Worm (Caenorhabditis elegans): Measurements from ENCODE around the gene flp-32.

DNA sequence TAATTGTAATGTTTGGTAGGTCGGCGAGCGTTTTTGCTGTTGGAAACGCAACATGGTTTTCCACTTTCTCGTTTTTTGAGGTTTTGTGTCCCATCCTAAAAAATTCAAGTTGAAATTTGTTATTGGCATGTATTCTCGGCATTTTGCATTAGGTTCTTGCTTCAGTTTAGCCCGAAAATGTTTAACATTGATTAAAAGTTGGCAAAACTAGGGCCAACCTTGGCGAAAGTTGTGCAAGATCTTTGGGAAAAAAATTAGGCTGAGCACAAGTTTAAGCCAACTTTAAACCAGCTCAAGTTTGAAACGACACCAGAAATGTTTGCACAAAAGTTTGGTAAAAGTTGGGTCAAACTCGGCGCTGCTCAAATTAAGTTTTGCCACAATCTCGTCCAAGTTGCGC is 43.7 kb downstream of the flp-32 start, which contains the start of gene exc-1:
- no peak for TF ChIP-seq pha-4 (tag; optimal IDR thresholded peaks at IDR 0.05)
- no peak for TF ChIP-seq ama-1 (optimal IDR thresholded peaks at IDR 0.05)
- no peak for TF ChIP-seq pag-3 (tag; optimal IDR thresholded peaks at IDR 0.05; ENCODE audit: borderline replicate concordance)
- TF ChIP-seq K02D7.2 (tag; optimal IDR thresholded peaks at IDR 0.05) = no peak
- no peak for TF ChIP-seq pqm-1 (tag; optimal IDR thresholded peaks at IDR 0.05)
- no peak for TF ChIP-seq nfya-1 (tag; optimal IDR thresholded peaks at IDR 0.05)
- TF ChIP-seq che-1 (tag; optimal IDR thresholded peaks at IDR 0.05) = no peak
- no peak for TF ChIP-seq ceh-18 (tag; optimal IDR thresholded peaks at IDR 0.05)
- no peak for TF ChIP-seq fkh-10 (GFP tag; optimal IDR thresholded peaks at IDR 0.05)
- TF ChIP-seq gmeb-2 (tag; optimal IDR thresholded peaks at IDR 0.05) = no peak
- no peak for TF ChIP-seq pat-9 (tag; optimal IDR thresholded peaks at IDR 0.05)
- TF ChIP-seq tbx-2 (tag; optimal IDR thresholded peaks at IDR 0.05) = no peak
- no peak for TF ChIP-seq elt-2 (tag; optimal IDR thresholded peaks at IDR 0.05)
- TF ChIP-seq fax-1 (tag; optimal IDR thresholded peaks at IDR 0.05) = no peak
